Fruit fly (Drosophila melanogaster): Measurements from ENCODE around the gene Toll-9.

Gene Toll-9

dm6 chr3L:20366674-20367372, at the start of gene Toll-9, which contains the start of gene in:
TSS of gene Toll-9 (minus strand) at chr3L:20366724.
TSS of gene in (plus strand) at chr3L:20367198.
- TF ChIP-seq CG15336 (GFP tag; IDR thresholded peaks at IDR 0.05), result peak; percentile 33; the same call in 1 of the 2 replicates
- no peak for TF ChIP-seq dac (GFP tag; optimal IDR thresholded peaks at IDR 0.05)
- peak; percentile 39; the same call in 1 of the 3 replicates for TF ChIP-seq CG8119 (GFP tag; IDR thresholded peaks at IDR 0.05)
- TF ChIP-seq CG6854 (GFP tag; optimal IDR thresholded peaks at IDR 0.05), result peak; percentile 48
- no peak for TF ChIP-seq Sox14 (GFP tag; optimal IDR thresholded peaks at IDR 0.05)
- no peak for TF ChIP-seq CG6792 (GFP tag; optimal IDR thresholded peaks at IDR 0.05)
- TF ChIP-seq CG1621 (tag; optimal IDR thresholded peaks at IDR 0.05), result peak; percentile 59
- TF ChIP-seq eg (GFP tag; IDR thresholded peaks at IDR 0.05), result peak; percentile 28; the same call in 1 of the 3 replicates

dm6 chr3L:20413304-20413703, 46.8 kb upstream of the Toll-9 start, which contains the start of gene zye:
TSS of gene zye (plus strand) at chr3L:20413604.
- TF ChIP-seq fd59A (GFP tag; optimal IDR thresholded peaks at IDR 0.05), result no peak
- TF ChIP-seq CG6163 (GFP tag; IDR thresholded peaks at IDR 0.05), result no peak
- no peak for TF ChIP-seq CG15336 (GFP tag; IDR thresholded peaks at IDR 0.05)
- TF ChIP-seq esn (GFP tag; optimal IDR thresholded peaks at IDR 0.05), result no peak
- no peak for TF ChIP-seq Hr4 (GFP tag; optimal IDR thresholded peaks at IDR 0.05)

dm6 chr3L:20410780-20411179, 44.3 kb upstream of the Toll-9 start:
- TF ChIP-seq dac (GFP tag; optimal IDR thresholded peaks at IDR 0.05), result no peak
- peak; percentile 47 for TF ChIP-seq Eip78C (GFP tag)
- peak; percentile 2 for TF ChIP-seq vri (GFP tag; optimal IDR thresholded peaks at IDR 0.05)
- no peak for TF ChIP-seq Sox102F (GFP tag; optimal IDR thresholded peaks at IDR 0.05)
- no peak for TF ChIP-seq Smox (GFP tag; optimal IDR thresholded peaks at IDR 0.05)
- no peak for TF ChIP-seq CG4318 (GFP tag; optimal IDR thresholded peaks at IDR 0.05)
- TF ChIP-seq svp (GFP tag), result peak; percentile 22

- TF ChIP-seq Sox14 (GFP tag; optimal IDR thresholded peaks at IDR 0.05) (no peak), OdsH (GFP tag; optimal IDR thresholded peaks at IDR 0.05) (no peak), eg (GFP tag; IDR thresholded peaks at IDR 0.05) (no peak), Lpt (GFP tag; optimal IDR thresholded peaks at IDR 0.05) (no peak), CG10669 (GFP tag; optimal IDR thresholded peaks at IDR 0.05) (no peak), CG3032 (tag; optimal IDR thresholded peaks at IDR 0.05) (no peak), CG15336 (GFP tag; IDR thresholded peaks at IDR 0.05) (no peak), fd59A (GFP tag; optimal IDR thresholded peaks at IDR 0.05) (no peak), Sox102F (GFP tag; optimal IDR thresholded peaks at IDR 0.05) (no peak), vri (GFP tag; optimal IDR thresholded peaks at IDR 0.05) (no peak), CG11762 (GFP tag; optimal IDR thresholded peaks at IDR 0.05; ENCODE audit: insufficient read depth) (no peak), CG6792 (GFP tag; optimal IDR thresholded peaks at IDR 0.05) (no peak), Ets96B (tag; optimal IDR thresholded peaks at IDR 0.05) (no peak), Met (GFP tag; optimal IDR thresholded peaks at IDR 0.05) (no peak), achi (GFP tag; optimal IDR thresholded peaks at IDR 0.05) (no peak), CG7368 (GFP tag; optimal IDR thresholded peaks at IDR 0.05) (no peak), CG9139 (GFP tag; optimal IDR thresholded peaks at IDR 0.05) (no peak), CG8319 (GFP tag; optimal IDR thresholded peaks at IDR 0.05) (no peak)
Observed at dm6 chr3L:20410345-20410744, 43.8 kb upstream of the Toll-9 start, which contains the start of gene CG13248. TSS of gene CG13248 (minus strand) at chr3L:20410566.

- no peak for TF ChIP-seq CG11762 (GFP tag; optimal IDR thresholded peaks at IDR 0.05; ENCODE audit: insufficient read depth)
- TF ChIP-seq svp (GFP tag), result peak; percentile 62
- no peak for TF ChIP-seq pdm3 (GFP tag; optimal IDR thresholded peaks at IDR 0.05)
- no peak for TF ChIP-seq CG8319 (GFP tag; optimal IDR thresholded peaks at IDR 0.05)
- TF ChIP-seq CG6276 (GFP tag; optimal IDR thresholded peaks at IDR 0.05), result no peak
- no peak for TF ChIP-seq CG34406 (GFP tag; optimal IDR thresholded peaks at IDR 0.05)
- peak; percentile 34 for TF ChIP-seq Sox14 (GFP tag; optimal IDR thresholded peaks at IDR 0.05)
- peak; percentile 55 for TF ChIP-seq Eip78C (GFP tag)
- TF ChIP-seq Met (GFP tag; optimal IDR thresholded peaks at IDR 0.05), result peak; percentile 8
- TF ChIP-seq fkh (GFP tag; optimal IDR thresholded peaks at IDR 0.05), result peak; percentile 97
- no peak for TF ChIP-seq Hr39 (GFP tag; optimal IDR thresholded peaks at IDR 0.05)
Observed at dm6 chr3L:20405971-20406948, 39.7 kb upstream of the Toll-9 start.
